Worm (Caenorhabditis elegans): ENCODE data around the gene Y43F8C.3.

The Y43F8C.3 gene

ce11 chrV:19643903-19644302 is 21.5 kb upstream of the Y43F8C.3 start, which contains the start of the genes Y43F8C.7 and mrps-28:
Gene Y43F8C.7, minus strand, starts transcription at chrV:19644030.
Gene mrps-28, plus strand, starts transcription at chrV:19644239.
- TF ChIP-seq unc-130 (GFP tag; optimal IDR thresholded peaks at IDR 0.05): no peak
- no peak for TF ChIP-seq tbx-9 (tag; optimal IDR thresholded peaks at IDR 0.05; ENCODE audit: borderline replicate concordance)
- TF ChIP-seq K11D2.4 (GFP tag; IDR thresholded peaks at IDR 0.05): no peak
- TF ChIP-seq lsl-1 (GFP tag; optimal IDR thresholded peaks at IDR 0.05): peak; percentile 75
- TF ChIP-seq attf-5 (GFP tag; optimal IDR thresholded peaks at IDR 0.05): peak; percentile 4
- TF ChIP-seq dox-1 (GFP tag; IDR thresholded peaks at IDR 0.05): 0 out of 2 replicates have a peak, but pooled peaks have one; percentile 25
- TF ChIP-seq cebp-1 (GFP tag; IDR thresholded peaks at IDR 0.05): no peak
- TF ChIP-seq cebp-1 (tag; optimal IDR thresholded peaks at IDR 0.05): peak; percentile 12
- 0 out of 2 replicates have a peak, but pooled peaks have one; percentile 11 for TF ChIP-seq F33H1.4 (GFP tag; IDR thresholded peaks at IDR 0.05)
- peak; percentile 4 for TF ChIP-seq tbp1 (GFP tag; optimal IDR thresholded peaks at IDR 0.05)
- TF ChIP-seq T07F8.4 (tag; optimal IDR thresholded peaks at IDR 0.05): no peak
- TF ChIP-seq snpc-4 (GFP tag; optimal IDR thresholded peaks at IDR 0.05): no peak
- TF ChIP-seq snpc-4 (tag; optimal IDR thresholded peaks at IDR 0.05): peak in 1 of 4 experiments; percentile 31
- no peak for TF ChIP-seq ztf-6 (GFP tag; IDR thresholded peaks at IDR 0.05)
- TF ChIP-seq aptf-3 (GFP tag; IDR thresholded peaks at IDR 0.05): no peak
- TF ChIP-seq madf-6 (GFP tag; IDR thresholded peaks at IDR 0.05): peak; percentile 45; the same call in 1 of the 2 replicates

ce11 chrV:19643015-19643414 is 20.6 kb upstream of the Y43F8C.3 start:
- TF ChIP-seq snpc-3.4 (tag; optimal IDR thresholded peaks at IDR 0.05) (peak; percentile 94), nhr-80 (tag; optimal IDR thresholded peaks at IDR 0.05) (peak; percentile 53), nfya-2 (GFP tag; IDR thresholded peaks at IDR 0.05) (peak; percentile 83), lin-26 (GFP tag; IDR thresholded peaks at IDR 0.05) (peak; percentile 92), him-1 (tag; optimal IDR thresholded peaks at IDR 0.05) (peak; percentile 84), C17E4.6 (GFP tag; IDR thresholded peaks at IDR 0.05) (peak; percentile 79; the same call in 1 of the 2 replicates), chd-7 (tag; optimal IDR thresholded peaks at IDR 0.05) (peak; percentile 93), Y67H2A.10 (GFP tag; conservative IDR thresholded peaks at IDR 0.05) (peak; percentile 53; the same call in 1 of the 2 replicates), B0035.1 (tag; optimal IDR thresholded peaks at IDR 0.05) (peak; percentile 77), T07F8.4 (tag; optimal IDR thresholded peaks at IDR 0.05) (peak; percentile 91), hmg-1.2 (GFP tag; IDR thresholded peaks at IDR 0.05) (peak; percentile 82), mel-28 (tag; optimal IDR thresholded peaks at IDR 0.05; ENCODE audit: borderline replicate concordance) (peak; percentile 52), pha-4 (tag; optimal IDR thresholded peaks at IDR 0.05) (no peak), Y53G8AR.9 (GFP tag; conservative IDR thresholded peaks at IDR 0.05) (peak; percentile 94), B0336.3 (GFP tag; IDR thresholded peaks at IDR 0.05) (peak; percentile 93), egl-18 (GFP tag; IDR thresholded peaks at IDR 0.05) (0 out of 2 replicates have a peak, but pooled peaks have one; percentile 58), attf-6 (GFP tag; IDR thresholded peaks at IDR 0.05) (peak; percentile 85), hrde-1 (tag; optimal IDR thresholded peaks at IDR 0.05; ENCODE audit: borderline replicate concordance) (peak; percentile 95), tbx-9 (tag; optimal IDR thresholded peaks at IDR 0.05; ENCODE audit: borderline replicate concordance) (peak; percentile 65), cebp-1 (GFP tag; IDR thresholded peaks at IDR 0.05) (peak; percentile 59; the same call in 1 of the 2 replicates), cebp-1 (tag; optimal IDR thresholded peaks at IDR 0.05) (peak; percentile 84), zim-3 (tag; optimal IDR thresholded peaks at IDR 0.05) (peak; percentile 86), xnd-1 (tag; optimal IDR thresholded peaks at IDR 0.05) (peak; percentile 24), K11D2.4 (GFP tag; IDR thresholded peaks at IDR 0.05) (peak; percentile 83), madf-6 (GFP tag; IDR thresholded peaks at IDR 0.05) (peak; percentile 85), ccch-3 (GFP tag; optimal IDR thresholded peaks at IDR 0.05) (no peak), ets-4 (GFP tag; optimal IDR thresholded peaks at IDR 0.05) (peak; percentile 92), K12H6.12 (tag; optimal IDR thresholded peaks at IDR 0.05) (peak; percentile 77), tbp1 (GFP tag; optimal IDR thresholded peaks at IDR 0.05) (peak; percentile 100), ceh-40 (GFP tag; IDR thresholded peaks at IDR 0.05) (no peak), mxl-1 (tag; optimal IDR thresholded peaks at IDR 0.05) (peak; percentile 86), nhr-27 (tag; optimal IDR thresholded peaks at IDR 0.05) (peak; percentile 89), B0261.1 (tag; optimal IDR thresholded peaks at IDR 0.05) (peak; percentile 98), nfya-1 (tag; optimal IDR thresholded peaks at IDR 0.05; ENCODE audit: borderline replicate concordance, insufficient read depth) (no peak), lir-1 (GFP tag; conservative IDR thresholded peaks at IDR 0.05) (0 out of 2 replicates have a peak, but pooled peaks have one; percentile 43), tlf-1 (GFP tag; optimal IDR thresholded peaks at IDR 0.05) (no peak), unc-130 (GFP tag; optimal IDR thresholded peaks at IDR 0.05) (peak; percentile 88)
